Fruit fly (Drosophila melanogaster) whole organism, embryonic: ENCODE results near the gene CG9240.

Source experiments
- ATbp ChIP-seq: fragments of 200-800 bp; sonication (Bioruptor generic); optimal IDR thresholded peaks from 2 replicates; lab custom pipeline; 2017; ENCODE audit warnings: missing biosample characterization, mild to moderate bottlenecking, missing genetic modification characterization, missing genetic modification reagents
- Bdp1 ChIP-seq: fragments of 200-800 bp; sonication (Bioruptor generic); optimal IDR thresholded peaks from 3 replicates; lab custom pipeline; 2016; ENCODE audit warnings: missing biosample characterization, missing genetic modification characterization
- CG11723 ChIP-seq: fragments of 200-800 bp; sonication (Bioruptor generic); optimal IDR thresholded peaks from 2 replicates; lab custom pipeline; 2017; ENCODE audit warnings: missing biosample characterization, mild to moderate bottlenecking, missing genetic modification characterization
- CG12071 ChIP-seq: fragments of 200-800 bp; sonication (Bioruptor generic); optimal IDR thresholded peaks from 3 replicates; lab custom pipeline; 2018; ENCODE audit warnings: missing biosample characterization, mild to moderate bottlenecking, missing genetic modification characterization
- CG14710 ChIP-seq: fragments of 200-800 bp; sonication (Bioruptor generic); optimal IDR thresholded peaks from 3 replicates; lab custom pipeline; 2019; ENCODE audit warnings: missing biosample characterization, mild to moderate bottlenecking, missing genetic modification characterization, moderate library complexity
- CG1602 ChIP-seq: fragments of 200-800 bp; sonication (Bioruptor generic); optimal IDR thresholded peaks from 3 replicates; lab custom pipeline; 2016; ENCODE audit warnings: missing biosample characterization, missing genetic modification characterization
- CG16779 ChIP-seq: fragments of 200-800 bp; sonication (Bioruptor generic); IDR thresholded peaks from 2 replicates; pipeline ENCODE4 v1.3.6; 2022; ENCODE audit warnings: missing biosample characterization, missing genetic modification characterization
- CG17802 ChIP-seq: fragments of 200-800 bp; sonication (Bioruptor generic); optimal IDR thresholded peaks from 2 replicates; lab custom pipeline; 2018; ENCODE audit warnings: missing biosample characterization, mild to moderate bottlenecking, missing genetic modification characterization, moderate library complexity
- CG2116 ChIP-seq: fragments of 200-800 bp; sonication (Bioruptor generic); optimal IDR thresholded peaks from 3 replicates; lab custom pipeline; 2018; ENCODE audit warnings: missing biosample characterization, mild to moderate bottlenecking, missing genetic modification characterization
- CG30020 ChIP-seq: fragments of 200-800 bp; optimal IDR thresholded peaks from 2 replicates; lab custom pipeline; 2019; ENCODE audit warnings: missing biosample characterization, mild to moderate bottlenecking, missing genetic modification characterization, moderate library complexity
- CG32532 ChIP-seq: fragments of 200-800 bp; sonication (Bioruptor generic); IDR thresholded peaks from 2 replicates; pipeline ENCODE4 v1.3.6; 2022; ENCODE audit warnings: missing biosample characterization, missing genetic modification characterization
- CG33557 ChIP-seq: fragments of 200-800 bp; sonication (Bioruptor generic); optimal IDR thresholded peaks from 2 replicates; lab custom pipeline; 2019; ENCODE audit warnings: missing biosample characterization, mild to moderate bottlenecking, missing genetic modification characterization, moderate library complexity
- CG3726 ChIP-seq: fragments of 200-800 bp; sonication (Bioruptor generic); IDR thresholded peaks from 3 replicates; pipeline ENCODE4, ENCODE4 v1.3.6; 2022; ENCODE audit warnings: missing biosample characterization, missing genetic modification characterization
- CG4404 ChIP-seq: fragments of 200-800 bp; sonication (Bioruptor generic); IDR thresholded peaks from 2 replicates; pipeline ENCODE4 v1.3.6; 2022; ENCODE audit warnings: missing biosample characterization, missing genetic modification characterization
- CG7987 ChIP-seq: fragments of 200-800 bp; sonication (Bioruptor generic); optimal IDR thresholded peaks from 2 replicates; lab custom pipeline; 2018; ENCODE audit warnings: missing biosample characterization, mild to moderate bottlenecking, missing genetic modification characterization, moderate library complexity
- CG8478 ChIP-seq: fragments of >200 bp; optimal IDR thresholded peaks from 2 replicates; lab custom pipeline; 2018
- CG8924 ChIP-seq: fragments of 200-800 bp; optimal IDR thresholded peaks from 3 replicates; lab custom pipeline; 2019; ENCODE audit warnings: missing biosample characterization, mild to moderate bottlenecking, missing genetic modification characterization, moderate library complexity
- Chrac-16 ChIP-seq: fragments of 200-800 bp; sonication (Bioruptor generic); optimal IDR thresholded peaks from 3 replicates; lab custom pipeline; 2016; ENCODE audit warnings: missing biosample characterization, missing genetic modification characterization
- CoRest ChIP-seq: fragments of 200-800 bp; sonication (Bioruptor generic); optimal IDR thresholded peaks from 3 replicates; lab custom pipeline; 2018; ENCODE audit warnings: missing biosample characterization, mild to moderate bottlenecking, missing genetic modification characterization, moderate library complexity
- Dfd ChIP-seq, 2 experiments: fragments of >200 bp; optimal IDR thresholded peaks; 2 replicates each; lab custom pipeline; 2017; ENCODE audit warnings: missing biosample characterization in 2 of 2, missing genetic modification characterization in 2 of 2
- Dll ChIP-seq: fragments of 200-800 bp; sonication (Bioruptor generic); IDR thresholded peaks from 4 replicates; pipeline ENCODE4 v1.3.6; 2022; ENCODE audit warnings: missing biosample characterization, missing genetic modification characterization; ENCODE audit not compliant: partially characterized antibody
- Fer1 ChIP-seq: fragments of 200-800 bp; sonication (Bioruptor generic); optimal IDR thresholded peaks from 2 replicates; lab custom pipeline; 2017; ENCODE audit warnings: missing biosample characterization, mild to moderate bottlenecking, missing genetic modification characterization
- HLH54F ChIP-seq: fragments of 200-800 bp; sonication (Bioruptor generic); optimal IDR thresholded peaks from 3 replicates; lab custom pipeline; 2016; ENCODE audit warnings: missing biosample characterization, missing genetic modification characterization
- Hmx ChIP-seq: fragments of 200-800 bp; sonication (Bioruptor generic); optimal IDR thresholded peaks from 2 replicates; lab custom pipeline; 2016; ENCODE audit warnings: missing biosample characterization, missing genetic modification characterization
- Hsf ChIP-seq: fragments of 200-800 bp; sonication (Bioruptor generic); optimal IDR thresholded peaks from 3 replicates; lab custom pipeline; 2016; ENCODE audit warnings: missing biosample characterization, missing genetic modification characterization
- Kr ChIP-seq: fragments of 200-800 bp; sonication (Bioruptor generic); optimal IDR thresholded peaks from 2 replicates; lab custom pipeline; 2017; ENCODE audit warnings: missing biosample characterization, mild to moderate bottlenecking, missing genetic modification characterization
- Lim3 ChIP-seq: fragments of 200-800 bp; sonication (Bioruptor generic); IDR thresholded peaks from 2 replicates; pipeline ENCODE4 v1.3.6; 2022; ENCODE audit warnings: missing biosample characterization, missing genetic modification characterization
- MTF-1 ChIP-seq: fragments of 200-800 bp; sonication (Bioruptor generic); optimal IDR thresholded peaks from 2 replicates; lab custom pipeline; 2018; ENCODE audit warnings: missing biosample characterization, mild to moderate bottlenecking, missing genetic modification characterization, borderline replicate concordance
- Sox100B ChIP-seq: fragments of 200-800 bp; sonication (Bioruptor generic); optimal IDR thresholded peaks from 3 replicates; lab custom pipeline; 2018; ENCODE audit warnings: missing biosample characterization, mild to moderate bottlenecking, missing genetic modification characterization
- Spps ChIP-seq: fragments of 200-800 bp; sonication (Bioruptor generic); optimal IDR thresholded peaks from 2 replicates; lab custom pipeline; 2018; ENCODE audit warnings: missing biosample characterization, mild to moderate bottlenecking, missing genetic modification characterization
- Xbp1 ChIP-seq: fragments of 200-800 bp; sonication (Bioruptor generic); optimal IDR thresholded peaks from 3 replicates; lab custom pipeline; 2016; ENCODE audit warnings: missing biosample characterization, mild to moderate bottlenecking, missing genetic modification characterization
- bbx ChIP-seq: fragments of 200-800 bp; sonication (Bioruptor generic); IDR thresholded peaks from 2 replicates; pipeline ENCODE4 v1.3.6; 2022; ENCODE audit warnings: missing biosample characterization, missing genetic modification characterization; ENCODE audit not compliant: partially characterized antibody
- chn ChIP-seq: fragments of 200-800 bp; sonication (Bioruptor generic); optimal IDR thresholded peaks from 2 replicates; lab custom pipeline; 2016; ENCODE audit warnings: missing biosample characterization, missing genetic modification characterization
- dmrt99B ChIP-seq: fragments of 200-800 bp; sonication (Bioruptor generic); optimal IDR thresholded peaks from 2 replicates; lab custom pipeline; 2018; ENCODE audit warnings: missing biosample characterization, mild to moderate bottlenecking, missing genetic modification characterization, moderate library complexity
- fd64A ChIP-seq: fragments of 200-800 bp; sonication (Bioruptor generic); optimal IDR thresholded peaks from 3 replicates; lab custom pipeline; 2018; ENCODE audit warnings: missing biosample characterization, mild to moderate bottlenecking, missing genetic modification characterization
- gce ChIP-seq: fragments of 200-800 bp; sonication (Bioruptor generic); IDR thresholded peaks from 3 replicates; pipeline ENCODE4 v1.3.6; 2022; ENCODE audit warnings: missing biosample characterization, missing genetic modification characterization
- jumu ChIP-seq: fragments of 200-800 bp; sonication (Bioruptor generic); optimal IDR thresholded peaks from 3 replicates; lab custom pipeline; 2016; ENCODE audit warnings: missing biosample characterization, missing genetic modification characterization
- odd ChIP-seq: fragments of 200-800 bp; sonication (Bioruptor generic); optimal IDR thresholded peaks from 2 replicates; lab custom pipeline; 2017; ENCODE audit warnings: missing biosample characterization, mild to moderate bottlenecking, missing genetic modification characterization
- pfk ChIP-seq: fragments of 200-800 bp; sonication (Bioruptor generic); optimal IDR thresholded peaks from 2 replicates; lab custom pipeline; 2018; ENCODE audit warnings: missing biosample characterization, mild to moderate bottlenecking, missing genetic modification characterization, moderate library complexity
- ro ChIP-seq: fragments of 200-800 bp; sonication (Bioruptor generic); IDR thresholded peaks from 2 replicates; pipeline ENCODE4 v1.3.6; 2022; ENCODE audit warnings: missing biosample characterization, missing genetic modification characterization
- sc ChIP-seq, 3 experiments: fragments of >200 bp in 2 of 3; fragments of 200-800 bp in 1 of 3; sonication (Bioruptor generic) in 1 of 3; optimal IDR thresholded peaks; 2 replicates in 2 of 3; 3 replicates in 1 of 3; lab custom pipeline; 2017; ENCODE audit warnings: mild to moderate bottlenecking in 1 of 3, missing biosample characterization in 1 of 3, missing genetic modification characterization in 1 of 3, missing genetic modification reagents in 1 of 3
- sd ChIP-seq: fragments of 200-800 bp; sonication (Bioruptor generic); optimal IDR thresholded peaks from 3 replicates; lab custom pipeline; 2018; ENCODE audit warnings: missing biosample characterization, mild to moderate bottlenecking, missing genetic modification characterization, moderate library complexity
- sna ChIP-seq: fragments of 200-800 bp; sonication (Bioruptor generic); IDR thresholded peaks from 2 replicates; pipeline ENCODE4 v1.3.6; 2022; ENCODE audit warnings: missing biosample characterization, missing genetic modification characterization; ENCODE audit not compliant: partially characterized antibody
- stwl ChIP-seq: fragments of 200-800 bp; sonication (Bioruptor generic); optimal IDR thresholded peaks from 3 replicates; lab custom pipeline; 2018; ENCODE audit warnings: missing biosample characterization, mild to moderate bottlenecking, missing genetic modification characterization, moderate library complexity
- trem ChIP-seq: fragments of 200-800 bp; optimal IDR thresholded peaks from 3 replicates; lab custom pipeline; 2019; ENCODE audit warnings: missing biosample characterization, mild to moderate bottlenecking, missing genetic modification characterization, moderate library complexity
- tup ChIP-seq: fragments of 200-800 bp; sonication (Bioruptor generic); optimal IDR thresholded peaks from 2 replicates; lab custom pipeline; 2016; ENCODE audit warnings: missing biosample characterization, mild to moderate bottlenecking, missing genetic modification characterization, moderate library complexity
- vfl ChIP-seq: fragments of 200-800 bp; sonication (Bioruptor generic); optimal IDR thresholded peaks from 2 replicates; lab custom pipeline; 2016; ENCODE audit warnings: missing biosample characterization, missing genetic modification characterization
- wek ChIP-seq: fragments of 200-800 bp; sonication (Bioruptor generic); optimal IDR thresholded peaks from 3 replicates; lab custom pipeline; 2018; ENCODE audit warnings: missing biosample characterization, mild to moderate bottlenecking, missing genetic modification characterization, moderate library complexity
- zfh1 ChIP-seq: fragments of 200-800 bp; sonication (Bioruptor generic); IDR thresholded peaks from 3 replicates; pipeline ENCODE4 v1.3.6; 2022; ENCODE audit warnings: missing biosample characterization, missing genetic modification characterization

CG9240 gene

DNA sequence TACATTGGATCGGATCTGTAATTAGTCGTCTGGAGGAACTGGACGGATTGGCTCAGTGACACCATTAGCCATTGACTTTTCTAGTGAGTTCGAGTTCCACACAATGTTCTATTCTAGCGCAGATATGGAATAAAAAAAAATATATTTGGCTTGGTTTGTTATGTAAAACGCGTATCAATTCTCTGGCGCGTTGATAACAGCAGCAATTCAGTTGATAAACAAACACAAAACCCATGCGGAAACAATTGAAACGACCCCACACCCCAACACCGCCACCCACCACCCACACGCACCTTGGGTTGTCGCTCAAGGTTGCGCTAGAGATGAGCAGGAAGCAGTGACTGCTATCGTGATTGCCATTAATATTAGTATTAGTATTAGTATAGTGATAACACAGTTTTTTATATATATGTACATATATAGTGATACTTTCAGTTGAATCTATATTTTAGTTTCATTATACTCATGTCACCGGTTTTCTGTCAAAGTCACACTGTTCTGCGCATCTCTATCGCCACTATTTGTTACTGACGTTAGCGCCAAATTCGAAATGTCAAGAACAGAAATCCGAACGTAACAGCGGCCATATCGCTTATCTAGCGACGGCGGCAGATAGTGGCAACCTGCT lies 3.4 kb downstream of the CG9240 start (continued):
- TF ChIP-seq zfh1 (GFP tag; lab: Robert Waterston, UW) (peak; percentile 97), sc (optimal IDR thresholded peaks at IDR 0.05; lab: Kevin White, UChicago) (no peak), sc (GFP tag; optimal IDR thresholded peaks at IDR 0.05; lab: Kevin White, UChicago) (peak; percentile 72), sna (GFP tag; lab: Robert Waterston, UW) (no peak), odd (GFP tag; lab: Kevin White, UChicago) (peak; percentile 77), CG8478 (lab: Kevin White, UChicago) (no peak), Sox100B (GFP tag; lab: Kevin White, UChicago) (peak; percentile 84), CG2116 (GFP tag; lab: Kevin White, UChicago) (peak; percentile 93), Fer1 (GFP tag; lab: Kevin White, UChicago) (peak; percentile 96), pfk (GFP tag; lab: Kevin White, UChicago) (peak; percentile 34), ATbp (GFP tag; lab: Kevin White, UChicago) (peak; percentile 89), dmrt99B (peak; percentile 94), trem (tag; lab: Kevin White, UChicago) (peak; percentile 80), MTF-1 (GFP tag; lab: Kevin White, UChicago) (peak; percentile 85), wek (GFP tag; lab: Kevin White, UChicago) (no peak), Chrac-16 (GFP tag; lab: Kevin White, UChicago) (peak; percentile 88), Kr (GFP tag; lab: Kevin White, UChicago) (no peak), CG12071 (GFP tag; lab: Kevin White, UChicago) (peak; percentile 89), CG4404 (peak; percentile 90), fd64A (peak; percentile 29), ro (peak; percentile 77), CG17802 (peak; percentile 67), Lim3 (GFP tag; lab: Robert Waterston, UW) (peak; percentile 74), Hmx (peak; percentile 57), Hsf (GFP tag; lab: Kevin White, UChicago) (peak; percentile 84), CG1602 (GFP tag; lab: Kevin White, UChicago) (peak; percentile 87), vfl (GFP tag; lab: Kevin White, UChicago) (peak; percentile 77), Dll (GFP tag; lab: Robert Waterston, UW) (no peak; the same call in 3 of the 4 replicates), CoRest (peak; percentile 92), CG32532 (GFP tag; lab: Robert Waterston, UW) (peak; percentile 97), chn (GFP tag; lab: Kevin White, UChicago) (peak; percentile 87), sd (tag; lab: Kevin White, UChicago) (peak; percentile 74), CG33557 (peak; percentile 45), Dfd (GFP tag; optimal IDR thresholded peaks at IDR 0.05; lab: Kevin White, UChicago) (no peak), gce (GFP tag; lab: Robert Waterston, UW) (peak; percentile 82), CG14710 (tag; lab: Kevin White, UChicago) (peak; percentile 88), bbx (GFP tag; lab: Robert Waterston, UW) (no peak), tup (peak; percentile 82), stwl (tag; lab: Kevin White, UChicago) (peak; percentile 6), Spps (peak; percentile 82), HLH54F (GFP tag; lab: Kevin White, UChicago) (peak; percentile 45), Bdp1 (GFP tag; lab: Kevin White, UChicago) (peak; percentile 57), CG7987 (GFP tag; lab: Kevin White, UChicago) (peak; percentile 83), CG8924 (tag; lab: Kevin White, UChicago) (peak; percentile 92), CG11723 (GFP tag; lab: Kevin White, UChicago) (peak; percentile 81), CG3726 (GFP tag; lab: Robert Waterston, UW) (peak; percentile 86), CG30020 (peak; percentile 36), Xbp1 (GFP tag; lab: Kevin White, UChicago) (peak; percentile 93), CG16779 (GFP tag; lab: Robert Waterston, UW) (peak; percentile 90), jumu (no peak)
